Fruit fly (Drosophila melanogaster) whole organism, embryonic: ENCODE measurements around the gene JIL-1.

Experiments
- Atf3 ChIP-seq: fragments of 200-800 bp; sonication (Bioruptor generic); optimal IDR thresholded peaks from 3 replicates; lab custom pipeline; 2016; ENCODE audit warnings: missing biosample characterization, missing genetic modification characterization
- B-H2 ChIP-seq: fragments of 200-800 bp; sonication (Bioruptor generic); optimal IDR thresholded peaks from 2 replicates; lab custom pipeline; 2018; ENCODE audit warnings: missing biosample characterization, mild to moderate bottlenecking, missing genetic modification characterization
- CG10147 ChIP-seq: fragments of 200-800 bp; sonication (Bioruptor generic); optimal IDR thresholded peaks from 2 replicates; lab custom pipeline; 2019; ENCODE audit warnings: missing biosample characterization, mild to moderate bottlenecking, missing genetic modification characterization, moderate library complexity
- CG10431 ChIP-seq: fragments of 200-800 bp; sonication (Bioruptor generic); optimal IDR thresholded peaks from 3 replicates; lab custom pipeline; 2018; ENCODE audit warnings: missing biosample characterization, mild to moderate bottlenecking, missing genetic modification characterization
- CG11560 ChIP-seq: fragments of 200-800 bp; sonication (Bioruptor generic); IDR thresholded peaks from 3 replicates; pipeline ENCODE4 v1.3.6; 2022; ENCODE audit warnings: missing biosample characterization, missing genetic modification characterization
- CG12391 ChIP-seq: fragments of 200-800 bp; sonication (Bioruptor generic); optimal IDR thresholded peaks from 3 replicates; lab custom pipeline; 2018; ENCODE audit warnings: missing biosample characterization, mild to moderate bottlenecking, missing genetic modification characterization, moderate library complexity
- CG12769 ChIP-seq: fragments of 200-800 bp; sonication (Bioruptor generic); optimal IDR thresholded peaks from 2 replicates; lab custom pipeline; 2019; ENCODE audit warnings: missing biosample characterization, mild to moderate bottlenecking, missing genetic modification characterization, moderate library complexity
- CG17912 ChIP-seq: fragments of 200-800 bp; sonication (Bioruptor generic); optimal IDR thresholded peaks from 2 replicates; lab custom pipeline; 2018; ENCODE audit warnings: missing biosample characterization, mild to moderate bottlenecking, missing genetic modification characterization
- CG2120 ChIP-seq: fragments of 200-800 bp; sonication (Bioruptor generic); optimal IDR thresholded peaks from 3 replicates; lab custom pipeline; 2016; ENCODE audit warnings: missing biosample characterization, missing genetic modification characterization
- CG31441 ChIP-seq: fragments of 200-800 bp; sonication (Bioruptor generic); IDR thresholded peaks from 2 replicates; pipeline ENCODE4 v1.3.6; 2022; ENCODE audit warnings: missing biosample characterization, missing genetic modification characterization
- CG32532 ChIP-seq: fragments of 200-800 bp; sonication (Bioruptor generic); IDR thresholded peaks from 2 replicates; pipeline ENCODE4 v1.3.6; 2022; ENCODE audit warnings: missing biosample characterization, missing genetic modification characterization
- CG32772 ChIP-seq: fragments of 200-800 bp; sonication (Bioruptor generic); IDR thresholded peaks from 2 replicates; pipeline ENCODE4 v1.3.6; 2022; ENCODE audit warnings: missing biosample characterization, missing genetic modification characterization
- CG34376 ChIP-seq: fragments of 200-800 bp; sonication (Bioruptor generic); optimal IDR thresholded peaks from 2 replicates; lab custom pipeline; 2018; ENCODE audit warnings: missing biosample characterization, mild to moderate bottlenecking, missing genetic modification characterization
- CG42726 ChIP-seq: fragments of 200-800 bp; sonication (Bioruptor generic); IDR thresholded peaks from 2 replicates; pipeline ENCODE4 v1.3.6; 2022; ENCODE audit warnings: missing biosample characterization, missing genetic modification characterization; ENCODE audit not compliant: partially characterized antibody
- CG4424 ChIP-seq: fragments of 200-800 bp; sonication (Bioruptor generic); optimal IDR thresholded peaks from 3 replicates; lab custom pipeline; 2016; ENCODE audit warnings: missing biosample characterization, missing genetic modification characterization
- CG6683 ChIP-seq: fragments of 200-800 bp; sonication (Bioruptor generic); optimal IDR thresholded peaks from 2 replicates; lab custom pipeline; 2017; ENCODE audit warnings: missing biosample characterization, mild to moderate bottlenecking, missing genetic modification characterization, missing genetic modification reagents
- CG6765 ChIP-seq: fragments of 200-800 bp; sonication (Bioruptor generic); optimal IDR thresholded peaks from 3 replicates; lab custom pipeline; 2017; ENCODE audit warnings: missing biosample characterization, mild to moderate bottlenecking, missing genetic modification characterization
- CG8478 ChIP-seq: fragments of >200 bp; optimal IDR thresholded peaks from 2 replicates; lab custom pipeline; 2018
- CG9727 ChIP-seq: fragments of 200-800 bp; sonication (Bioruptor generic); optimal IDR thresholded peaks from 3 replicates; lab custom pipeline; 2017; ENCODE audit warnings: missing biosample characterization, mild to moderate bottlenecking, missing genetic modification characterization
- D19B ChIP-seq: fragments of 200-800 bp; sonication (Bioruptor generic); optimal IDR thresholded peaks from 2 replicates; lab custom pipeline; 2017; ENCODE audit warnings: missing biosample characterization, mild to moderate bottlenecking, missing genetic modification characterization
- Doc3 ChIP-seq: fragments of 200-800 bp; sonication (Bioruptor generic); IDR thresholded peaks from 3 replicates; pipeline ENCODE4 v1.3.6; 2022; ENCODE audit warnings: missing biosample characterization, missing genetic modification characterization; ENCODE audit not compliant: partially characterized antibody
- Dp ChIP-seq: fragments of 200-800 bp; sonication (Bioruptor generic); optimal IDR thresholded peaks from 2 replicates; lab custom pipeline; 2018; ENCODE audit warnings: missing biosample characterization, mild to moderate bottlenecking, missing genetic modification characterization, moderate library complexity
- HmgD ChIP-seq: fragments of 200-800 bp; sonication (Bioruptor generic); optimal IDR thresholded peaks from 3 replicates; lab custom pipeline; 2016; ENCODE audit warnings: missing biosample characterization, missing genetic modification characterization
- Hmx ChIP-seq: fragments of 200-800 bp; sonication (Bioruptor generic); optimal IDR thresholded peaks from 2 replicates; lab custom pipeline; 2016; ENCODE audit warnings: missing biosample characterization, missing genetic modification characterization
- Lpt ChIP-seq: fragments of >200 bp; optimal IDR thresholded peaks from 2 replicates; lab custom pipeline; 2018; ENCODE audit warnings: missing biosample characterization, missing genetic modification characterization
- Mes4 ChIP-seq: fragments of 200-800 bp; sonication (Bioruptor generic); optimal IDR thresholded peaks from 2 replicates; lab custom pipeline; 2016; ENCODE audit warnings: missing biosample characterization, missing genetic modification characterization
- PHDP ChIP-seq: fragments of 200-800 bp; sonication (Bioruptor generic); optimal IDR thresholded peaks from 3 replicates; lab custom pipeline; 2018; ENCODE audit warnings: missing biosample characterization, mild to moderate bottlenecking, missing genetic modification characterization, moderate library complexity
- Sry-δ ChIP-seq: fragments of 200-800 bp; sonication (Bioruptor generic); optimal IDR thresholded peaks from 2 replicates; lab custom pipeline; 2016; ENCODE audit warnings: missing biosample characterization, missing genetic modification characterization
- al ChIP-seq: fragments of 200-800 bp; sonication (Bioruptor generic); IDR thresholded peaks from 2 replicates; pipeline ENCODE4 v1.3.6; 2022; ENCODE audit warnings: missing biosample characterization, missing genetic modification characterization
- amos ChIP-seq: fragments of 200-800 bp; sonication (Bioruptor generic); IDR thresholded peaks from 2 replicates; pipeline ENCODE4 v1.3.6; 2022; ENCODE audit warnings: missing biosample characterization, missing genetic modification characterization; ENCODE audit not compliant: partially characterized antibody
- bowl ChIP-seq: fragments of 200-800 bp; sonication (Bioruptor generic); IDR thresholded peaks from 2 replicates; pipeline ENCODE4 v1.3.6; 2022; ENCODE audit warnings: missing biosample characterization, missing genetic modification characterization
- br ChIP-seq: fragments of >200 bp; optimal IDR thresholded peaks from 2 replicates; lab custom pipeline; 2017
- cad ChIP-seq: fragments of >200 bp; optimal IDR thresholded peaks from 2 replicates; lab custom pipeline; 2017; ENCODE audit warnings: missing biosample characterization, missing genetic modification characterization
- cg ChIP-seq: fragments of 200-800 bp; sonication (Bioruptor generic); optimal IDR thresholded peaks from 3 replicates; lab custom pipeline; 2019; ENCODE audit warnings: missing biosample characterization, mild to moderate bottlenecking, missing genetic modification characterization, moderate library complexity
- chn ChIP-seq: fragments of 200-800 bp; sonication (Bioruptor generic); optimal IDR thresholded peaks from 2 replicates; lab custom pipeline; 2016; ENCODE audit warnings: missing biosample characterization, missing genetic modification characterization
- dimm ChIP-seq: fragments of 200-800 bp; sonication (Bioruptor generic); IDR thresholded peaks from 2 replicates; pipeline ENCODE4 v1.3.6; 2022; ENCODE audit warnings: missing biosample characterization, missing genetic modification characterization
- disco-r ChIP-seq: fragments of 200-800 bp; sonication (Bioruptor generic); optimal IDR thresholded peaks from 2 replicates; lab custom pipeline; 2016; ENCODE audit warnings: missing biosample characterization, missing genetic modification characterization
- dm ChIP-seq: fragments of 200-800 bp; sonication (Bioruptor generic); optimal IDR thresholded peaks from 3 replicates; lab custom pipeline; 2016; ENCODE audit warnings: missing biosample characterization, missing genetic modification characterization
- gt ChIP-seq: fragments of 200-800 bp; sonication (Bioruptor generic); IDR thresholded peaks from 2 replicates; pipeline ENCODE4 v1.3.6; 2022; ENCODE audit warnings: missing biosample characterization, missing genetic modification characterization
- hkb ChIP-seq, 2 experiments: fragments of 200-800 bp in 1 of 2; fragments of >200 bp in 1 of 2; sonication (Bioruptor generic) in 1 of 2; IDR thresholded peaks in 1 of 2; optimal IDR thresholded peaks in 1 of 2; 2 replicates each; pipeline versions ENCODE4 v1.3.6 to Lab custom; 2017 to 2022; ENCODE audit warnings: missing biosample characterization in 1 of 2, missing genetic modification characterization in 1 of 2
- ind ChIP-seq: fragments of 200-800 bp; sonication (Bioruptor generic); optimal IDR thresholded peaks from 3 replicates; lab custom pipeline; 2016; ENCODE audit warnings: missing biosample characterization, missing genetic modification characterization
- insv ChIP-seq, 2 experiments: fragments of 200-800 bp; sonication (Bioruptor generic); optimal IDR thresholded peaks; 3 replicates each; lab custom pipeline; 2016 to 2018; ENCODE audit warnings: missing biosample characterization in 2 of 2, missing genetic modification characterization in 2 of 2
- inv ChIP-seq: fragments of 200-800 bp; sonication (Bioruptor generic); IDR thresholded peaks from 2 replicates; pipeline ENCODE4 v1.3.6; 2022; ENCODE audit warnings: missing biosample characterization, missing genetic modification characterization; ENCODE audit not compliant: partially characterized antibody
- kay ChIP-seq: fragments of 200-800 bp; sonication (Bioruptor generic); optimal IDR thresholded peaks from 2 replicates; lab custom pipeline; 2016; ENCODE audit warnings: missing biosample characterization, missing genetic modification characterization
- kni ChIP-seq: fragments of 200-800 bp; sonication (Bioruptor generic); optimal IDR thresholded peaks from 3 replicates; lab custom pipeline; 2017; ENCODE audit warnings: mild to moderate bottlenecking, missing biosample characterization, missing genetic modification reagents, missing genetic modification characterization
- pfk ChIP-seq: fragments of 200-800 bp; sonication (Bioruptor generic); optimal IDR thresholded peaks from 2 replicates; lab custom pipeline; 2018; ENCODE audit warnings: missing biosample characterization, mild to moderate bottlenecking, missing genetic modification characterization, moderate library complexity
- pita ChIP-seq: fragments of 200-800 bp; sonication (Bioruptor generic); optimal IDR thresholded peaks from 2 replicates; lab custom pipeline; 2017; ENCODE audit warnings: missing biosample characterization, mild to moderate bottlenecking, missing genetic modification characterization
- repo ChIP-seq: fragments of 200-800 bp; sonication (Bioruptor generic); optimal IDR thresholded peaks from 2 replicates; lab custom pipeline; 2016; ENCODE audit warnings: missing biosample characterization, missing genetic modification characterization
- scrt ChIP-seq: fragments of 200-800 bp; sonication (Bioruptor generic); optimal IDR thresholded peaks from 2 replicates; lab custom pipeline; 2018; ENCODE audit warnings: missing biosample characterization, mild to moderate bottlenecking, missing genetic modification characterization, moderate library complexity
- twi ChIP-seq: fragments of 200-800 bp; optimal IDR thresholded peaks from 2 replicates; lab custom pipeline; 2019; ENCODE audit warnings: missing biosample characterization, mild to moderate bottlenecking, missing genetic modification characterization, moderate library complexity
- yki ChIP-seq: fragments of >200 bp; optimal IDR thresholded peaks from 3 replicates; lab custom pipeline; 2018
- zfh2 ChIP-seq: fragments of 200-800 bp; sonication (Bioruptor generic); optimal IDR thresholded peaks from 2 replicates; lab custom pipeline; 2016; ENCODE audit warnings: missing biosample characterization, missing genetic modification characterization

JIL-1 gene

DNA sequence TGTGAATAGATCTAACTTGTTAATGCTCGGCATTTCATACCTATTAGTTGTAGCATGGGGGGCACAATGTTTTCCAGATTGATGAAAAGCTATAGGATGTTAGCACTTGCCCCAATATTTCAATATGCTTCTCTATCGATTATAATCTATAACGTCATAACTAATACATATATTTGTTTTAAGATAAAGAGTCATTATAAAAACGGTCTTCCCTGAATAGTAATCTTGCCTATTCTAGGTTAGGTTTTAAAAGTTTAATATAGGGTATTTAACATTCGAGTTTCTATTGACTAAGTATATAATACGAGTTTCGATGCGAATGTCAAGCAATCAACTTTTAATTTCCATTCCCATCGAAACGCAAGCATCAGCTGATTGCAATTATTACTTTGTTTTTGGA is 31.8 kb downstream of the JIL-1 start, which contains the start of the genes CG6321 and Blos2 (continued):
- TF ChIP-seq repo (GFP tag; lab: Kevin White, UChicago) (no peak), PHDP (tag; lab: Kevin White, UChicago) (peak; percentile 89), CG9727 (peak; percentile 64), CG6683 (GFP tag; lab: Kevin White, UChicago) (peak; percentile 50), insv (GFP tag; optimal IDR thresholded peaks at IDR 0.05; lab: Kevin White, UChicago) (no peak), CG11560 (tag; lab: Robert Waterston, UW) (no peak), Doc3 (no peak), CG12769 (tag; lab: Kevin White, UChicago) (peak; percentile 79), D19B (GFP tag; lab: Kevin White, UChicago) (peak; percentile 98), amos (GFP tag; lab: Robert Waterston, UW) (no peak), kni (no peak), CG6765 (GFP tag; lab: Kevin White, UChicago) (peak; percentile 19), yki (lab: Kevin White, UChicago) (no peak), CG34376 (peak; percentile 17), cg (GFP tag; lab: Kevin White, UChicago) (no peak), CG4424 (peak; percentile 73), CG32532 (GFP tag; lab: Robert Waterston, UW) (peak; percentile 70; the same call in 1 of the 2 replicates), bowl (GFP tag; lab: Robert Waterston, UW) (no peak), disco-r (GFP tag; lab: Kevin White, UChicago) (no peak), scrt (GFP tag; lab: Kevin White, UChicago) (peak; percentile 68), ind (GFP tag; lab: Kevin White, UChicago) (peak; percentile 75), kay (peak; percentile 47), CG42726 (GFP tag; lab: Robert Waterston, UW) (no peak), B-H2 (GFP tag; lab: Kevin White, UChicago) (peak; percentile 48), CG31441 (peak; percentile 84), Mes4 (peak; percentile 20), CG10147 (GFP tag; lab: Kevin White, UChicago) (peak; percentile 83), zfh2 (GFP tag; lab: Kevin White, UChicago) (no peak), Dp (GFP tag; lab: Kevin White, UChicago) (peak; percentile 50), chn (GFP tag; lab: Kevin White, UChicago) (peak; percentile 42), twi (peak; percentile 51), Hmx (no peak), dimm (GFP tag; lab: Robert Waterston, UW) (no peak), Sry-δ (GFP tag; lab: Kevin White, UChicago) (peak; percentile 2), pita (GFP tag; lab: Kevin White, UChicago) (no peak), hkb (optimal IDR thresholded peaks at IDR 0.05; lab: Kevin White, UChicago) (no peak), hkb (GFP tag; IDR thresholded peaks at IDR 0.05; lab: Robert Waterston, UW) (peak; percentile 86), CG2120 (GFP tag; lab: Kevin White, UChicago) (peak; percentile 82), CG32772 (GFP tag; lab: Robert Waterston, UW) (0 out of 2 replicates have a peak, but pooled peaks have one; percentile 5), CG17912 (GFP tag; lab: Kevin White, UChicago) (no peak), al (GFP tag; lab: Robert Waterston, UW) (peak; percentile 60; the same call in 1 of the 2 replicates), CG12391 (tag; lab: Kevin White, UChicago) (peak; percentile 88), CG8478 (lab: Kevin White, UChicago) (no peak), CG10431 (GFP tag; lab: Kevin White, UChicago) (no peak), cad (GFP tag; lab: Kevin White, UChicago) (no peak), HmgD (GFP tag; lab: Kevin White, UChicago) (no peak), dm (GFP tag; lab: Kevin White, UChicago) (no peak), gt (GFP tag; lab: Robert Waterston, UW) (no peak), Lpt (GFP tag; lab: Kevin White, UChicago) (no peak), pfk (GFP tag; lab: Kevin White, UChicago) (no peak), br (lab: Kevin White, UChicago) (no peak), inv (GFP tag; lab: Robert Waterston, UW) (no peak), Atf3 (GFP tag; lab: Kevin White, UChicago) (no peak)
